Fruit fly (Drosophila melanogaster): ENCODE data around the gene CG12182.
A peak's percentile ranks its signal among the peaks of the same experiment; 100 is the strongest.

The CG12182 gene

DNA sequence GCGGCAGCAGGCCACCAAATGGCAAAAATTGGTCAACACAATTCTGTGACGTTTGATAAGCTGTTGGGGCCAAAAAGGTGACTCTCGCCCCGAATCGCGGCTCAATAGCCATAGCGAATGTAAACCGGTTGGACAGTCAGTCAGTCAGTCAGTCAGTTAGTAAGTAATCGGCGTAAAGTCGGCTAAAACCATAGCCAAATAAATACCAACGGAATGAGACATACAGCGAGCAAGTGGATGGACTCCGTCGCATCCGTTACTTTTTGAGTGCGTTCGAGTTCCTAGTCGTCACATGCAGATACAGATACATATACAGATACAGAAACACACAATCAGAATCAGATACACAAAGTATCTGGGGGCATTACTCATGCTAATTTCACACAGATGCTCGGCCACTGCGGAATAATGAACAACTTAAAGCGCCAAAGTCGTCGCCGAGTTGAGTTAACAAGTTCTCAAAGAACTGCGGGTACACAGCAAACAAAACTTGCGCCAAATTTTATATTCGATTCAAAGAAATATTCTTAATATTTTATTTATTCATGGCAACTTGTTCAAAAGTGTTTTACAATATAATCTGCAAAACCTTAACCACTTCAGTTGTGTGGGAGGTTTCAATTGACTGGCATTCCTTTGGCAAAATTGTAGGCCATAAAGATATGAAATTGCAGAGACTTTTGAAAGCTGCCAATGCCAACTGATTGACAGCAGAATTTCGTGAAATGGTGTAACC, 22.1 kb downstream of the CG12182 start (continued):
- TF ChIP-seq Lpt (GFP tag; optimal IDR thresholded peaks at IDR 0.05) (no peak), CG11762 (GFP tag; optimal IDR thresholded peaks at IDR 0.05; ENCODE audit: insufficient read depth) (no peak), Eip78C (GFP tag) (peak; percentile 83), CG8632 (GFP tag; optimal IDR thresholded peaks at IDR 0.05) (no peak), Ets21C (GFP tag; optimal IDR thresholded peaks at IDR 0.05) (no peak), CG7368 (GFP tag; optimal IDR thresholded peaks at IDR 0.05) (no peak), net (GFP tag; optimal IDR thresholded peaks at IDR 0.05) (peak; percentile 15), Ets96B (tag; optimal IDR thresholded peaks at IDR 0.05) (peak; percentile 1), dac (GFP tag; optimal IDR thresholded peaks at IDR 0.05) (no peak), dsx (GFP tag; optimal IDR thresholded peaks at IDR 0.05; ENCODE audit: poor library complexity, severe bottlenecking) (peak; percentile 24), Sox102F (GFP tag; optimal IDR thresholded peaks at IDR 0.05) (peak; percentile 7), svp (GFP tag) (no peak), CG15336 (GFP tag; IDR thresholded peaks at IDR 0.05) (no peak)

DNA sequence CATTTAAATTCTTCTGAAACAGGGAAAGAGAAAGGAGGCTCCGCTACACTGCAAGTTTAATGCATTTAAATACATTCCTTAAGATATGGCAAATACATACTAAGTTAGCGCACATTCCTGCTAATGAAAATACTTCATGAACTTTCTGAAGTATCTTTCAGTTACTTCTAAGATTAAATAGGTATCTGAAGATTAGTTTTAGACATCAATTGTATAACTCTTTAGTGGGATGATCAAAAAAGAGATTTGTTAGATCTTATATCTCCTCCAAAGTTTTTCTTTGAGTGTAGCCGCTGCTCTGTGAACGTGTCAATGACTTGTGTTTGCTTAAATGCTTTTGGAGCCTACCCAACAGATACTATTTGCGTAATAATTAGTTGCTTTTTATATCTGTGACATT, 24.1 kb downstream of the CG12182 start:
- peak; percentile 86 for TF ChIP-seq Eip78C (GFP tag)
- no peak for TF ChIP-seq Blimp-1 (GFP tag; optimal IDR thresholded peaks at IDR 0.05)
- peak; percentile 49 for TF ChIP-seq pdm3 (GFP tag; optimal IDR thresholded peaks at IDR 0.05)
- TF ChIP-seq Gug (GFP tag; IDR thresholded peaks at IDR 0.05), result no peak
- no peak for TF ChIP-seq Sox14 (GFP tag; optimal IDR thresholded peaks at IDR 0.05)
- TF ChIP-seq esn (GFP tag; optimal IDR thresholded peaks at IDR 0.05), result no peak
- TF ChIP-seq CG3919 (GFP tag; optimal IDR thresholded peaks at IDR 0.05), result peak; percentile 56
- TF ChIP-seq achi (GFP tag; optimal IDR thresholded peaks at IDR 0.05), result peak; percentile 36
- TF ChIP-seq CG1621 (tag; optimal IDR thresholded peaks at IDR 0.05), result no peak
- peak; percentile 45 for TF ChIP-seq svp (GFP tag)
- TF ChIP-seq lz (GFP tag; optimal IDR thresholded peaks at IDR 0.05), result peak; percentile 11
- peak; percentile 35 for TF ChIP-seq CG6276 (GFP tag; optimal IDR thresholded peaks at IDR 0.05)
- TF ChIP-seq Ets21C (GFP tag; optimal IDR thresholded peaks at IDR 0.05), result no peak
- no peak for TF ChIP-seq CG16779 (tag; optimal IDR thresholded peaks at IDR 0.05)
- no peak for TF ChIP-seq Eip93F (GFP tag; optimal IDR thresholded peaks at IDR 0.05)
- peak; percentile 41 for TF ChIP-seq CG10631 (GFP tag; optimal IDR thresholded peaks at IDR 0.05)
- TF ChIP-seq fd59A (GFP tag; optimal IDR thresholded peaks at IDR 0.05), result peak; percentile 21
- TF ChIP-seq spab (GFP tag; optimal IDR thresholded peaks at IDR 0.05), result peak; percentile 1
- TF ChIP-seq fd85E (GFP tag; optimal IDR thresholded peaks at IDR 0.05), result no peak
- no peak for TF ChIP-seq CG8632 (GFP tag; optimal IDR thresholded peaks at IDR 0.05)
- TF ChIP-seq CG15336 (GFP tag; IDR thresholded peaks at IDR 0.05), result peak; percentile 72
- TF ChIP-seq CG3032 (tag; optimal IDR thresholded peaks at IDR 0.05), result peak; percentile 37
- no peak for TF ChIP-seq dac (GFP tag; optimal IDR thresholded peaks at IDR 0.05)
- TF ChIP-seq Met (GFP tag; optimal IDR thresholded peaks at IDR 0.05), result no peak
- peak; percentile 33 for TF ChIP-seq CG6792 (GFP tag; optimal IDR thresholded peaks at IDR 0.05)
- TF ChIP-seq CG6808 (GFP tag; optimal IDR thresholded peaks at IDR 0.05), result peak; percentile 19
- TF ChIP-seq ss (GFP tag; optimal IDR thresholded peaks at IDR 0.05), result no peak
- no peak for TF ChIP-seq Smox (GFP tag; optimal IDR thresholded peaks at IDR 0.05)
- TF ChIP-seq Sox15 (GFP tag; optimal IDR thresholded peaks at IDR 0.05), result no peak
- peak; percentile 10 for TF ChIP-seq CG34406 (GFP tag; optimal IDR thresholded peaks at IDR 0.05)
- TF ChIP-seq OdsH (GFP tag; optimal IDR thresholded peaks at IDR 0.05), result peak; percentile 32
- peak; percentile 53 for TF ChIP-seq topi (GFP tag; optimal IDR thresholded peaks at IDR 0.05)
- peak; percentile 21 for TF ChIP-seq CG10669 (GFP tag; optimal IDR thresholded peaks at IDR 0.05)
- peak; percentile 39 for TF ChIP-seq net (GFP tag; optimal IDR thresholded peaks at IDR 0.05)
- TF ChIP-seq CG32006 (GFP tag; optimal IDR thresholded peaks at IDR 0.05), result peak; percentile 63
- no peak for TF ChIP-seq Sox102F (GFP tag; optimal IDR thresholded peaks at IDR 0.05)
- peak; percentile 51; the same call in 2 of the 3 replicates for TF ChIP-seq CG6163 (GFP tag; IDR thresholded peaks at IDR 0.05)
- TF ChIP-seq Ets96B (tag; optimal IDR thresholded peaks at IDR 0.05), result peak; percentile 39
- TF ChIP-seq Eip75B (GFP tag; optimal IDR thresholded peaks at IDR 0.05), result peak; percentile 29
- 0 out of 2 replicates have a peak, but pooled peaks have one; percentile 6 for TF ChIP-seq CG11294 (GFP tag; IDR thresholded peaks at IDR 0.05)
- peak; percentile 14 for TF ChIP-seq dsx (GFP tag; optimal IDR thresholded peaks at IDR 0.05; ENCODE audit: poor library complexity, severe bottlenecking)
- no peak for TF ChIP-seq CG31627 (GFP tag; optimal IDR thresholded peaks at IDR 0.05)
- no peak for TF ChIP-seq CG8319 (GFP tag; optimal IDR thresholded peaks at IDR 0.05)
- TF ChIP-seq CG6854 (GFP tag; optimal IDR thresholded peaks at IDR 0.05), result no peak

All from whole organism, prepupa.